Worm (Caenorhabditis elegans) whole organism, L2 larva: ENCODE data around the gene C16A3.5.

Experiments used
- C34F6.9 ChIP-seq: fragments of 150-350 bp; optimal IDR thresholded peaks from 2 replicates; lab custom pipeline; 2014; ENCODE audit warnings: missing biosample characterization, missing genetic modification characterization
- aly-2 ChIP-seq: fragments of 150-350 bp; optimal IDR thresholded peaks from 2 replicates; lab custom pipeline; 2014; ENCODE audit warnings: missing biosample characterization, missing genetic modification characterization
- lin-13 ChIP-seq: fragments of 150-350 bp; optimal IDR thresholded peaks from 2 replicates; lab custom pipeline; 2014; ENCODE audit warnings: missing biosample characterization, missing genetic modification reagents, missing genetic modification characterization
- nhr-11 ChIP-seq: fragments of 150-350 bp; optimal IDR thresholded peaks from 2 replicates; lab custom pipeline; 2014; ENCODE audit warnings: missing biosample characterization, missing genetic modification characterization
- nhr-12 ChIP-seq: fragments of 150-350 bp; optimal IDR thresholded peaks from 2 replicates; lab custom pipeline; 2014; ENCODE audit warnings: missing biosample characterization, missing genetic modification characterization
- nhr-237 ChIP-seq: fragments of 150-350 bp; optimal IDR thresholded peaks from 2 replicates; lab custom pipeline; 2014; ENCODE audit warnings: missing biosample characterization, missing genetic modification characterization
- nhr-77 ChIP-seq: fragments of 150-350 bp; optimal IDR thresholded peaks from 2 replicates; lab custom pipeline; 2014; ENCODE audit warnings: missing biosample characterization, missing genetic modification characterization
- sem-4 ChIP-seq: fragments of 150-350 bp; optimal IDR thresholded peaks from 2 replicates; lab custom pipeline; 2014; ENCODE audit warnings: missing biosample characterization, missing genetic modification reagents, missing genetic modification characterization
- skn-1 ChIP-seq: sonication (generic microtip); optimal IDR thresholded peaks from 2 replicates; lab custom pipeline; 2017; ENCODE audit warnings: missing biosample characterization, missing genetic modification characterization
- sma-9 ChIP-seq, 2 experiments: fragments of 150-350 bp in 1 of 2; sonication (generic microtip) in 1 of 2; optimal IDR thresholded peaks; 2 replicates each; lab custom pipeline; 2014 to 2016; ENCODE audit warnings: missing genetic modification characterization in 2 of 2, mild to moderate bottlenecking in 1 of 2, missing biosample characterization in 1 of 2, missing compliant biosample characterization in 1 of 2, missing genetic modification reagents in 1 of 2, moderate library complexity in 1 of 2
- snpc-4 ChIP-seq: fragments of 150-350 bp; optimal IDR thresholded peaks from 2 replicates; lab custom pipeline; 2014; ENCODE audit warnings: missing biosample characterization, missing genetic modification characterization
- zag-1 ChIP-seq: fragments of 150-350 bp; optimal IDR thresholded peaks from 2 replicates; lab custom pipeline; 2014; ENCODE audit warnings: missing biosample characterization, missing genetic modification characterization
- ztf-1 ChIP-seq: fragments of 200-800 bp; sonication (Bioruptor generic); conservative IDR thresholded peaks from 2 replicates; pipeline ENCODE4 v1.3.6; 2022; ENCODE audit warnings: missing genetic modification characterization, missing compliant biosample characterization

DNA sequence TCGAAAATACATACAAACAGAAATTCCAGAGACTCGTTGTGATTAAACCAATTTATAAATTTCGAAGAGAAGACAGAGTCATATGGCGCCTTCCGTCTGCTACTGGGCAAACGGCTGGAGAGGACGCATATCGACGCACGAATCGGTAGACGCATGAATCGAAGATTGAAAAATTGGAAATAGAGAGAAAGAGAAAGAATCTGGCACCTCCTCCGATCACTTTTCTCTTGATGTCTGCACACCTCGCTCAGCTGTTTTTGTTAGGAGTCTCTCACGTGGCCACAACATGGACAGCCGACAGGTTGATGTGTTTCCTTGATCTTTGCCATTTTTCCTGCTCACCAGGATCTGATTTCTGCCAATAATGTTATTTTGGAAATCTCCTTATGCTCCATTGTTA is 20.5 kb upstream of the C16A3.5 start:
- TF ChIP-seq snpc-4 (no peak), skn-1 (tag; lab: Kevin White, UChicago) (no peak), aly-2 (tag; lab: Kevin White, UChicago) (no peak), sma-9 (GFP tag; optimal IDR thresholded peaks at IDR 0.05; lab: Kevin White, UChicago) (peak; percentile 83), sma-9 (tag; optimal IDR thresholded peaks at IDR 0.05; lab: Kevin White, UChicago) (no peak), ztf-1 (GFP tag; lab: Robert Waterston, UW) (no peak), zag-1 (no peak), C34F6.9 (tag; lab: Kevin White, UChicago) (peak; percentile 47), nhr-11 (tag; lab: Kevin White, UChicago) (no peak), nhr-12 (tag; lab: Kevin White, UChicago) (no peak), lin-13 (GFP tag; lab: Kevin White, UChicago) (no peak), sem-4 (peak; percentile 50), nhr-77 (no peak), nhr-237 (tag; lab: Kevin White, UChicago) (no peak)
